Worm (Caenorhabditis elegans) whole organism, L3 larva: ENCODE measurements around the gene F39E9.6.

Source experiments
- R02D3.7 ChIP-seq: fragments of 150-350 bp; optimal IDR thresholded peaks from 2 replicates; lab custom pipeline; 2014; ENCODE audit warnings: missing biosample characterization, missing genetic modification characterization
- aly-2 ChIP-seq: fragments of 150-350 bp; optimal IDR thresholded peaks from 2 replicates; lab custom pipeline; 2014; ENCODE audit warnings: missing biosample characterization, missing genetic modification characterization
- ceh-28 ChIP-seq: fragments of 150-350 bp; optimal IDR thresholded peaks from 2 replicates; lab custom pipeline; 2014; ENCODE audit warnings: missing biosample characterization, missing genetic modification reagents, missing genetic modification characterization
- ceh-82 ChIP-seq: fragments of 150-350 bp; optimal IDR thresholded peaks from 2 replicates; lab custom pipeline; 2014; ENCODE audit warnings: missing biosample characterization, missing genetic modification characterization
- ceh-9 ChIP-seq: sonication (generic microtip); optimal IDR thresholded peaks from 2 replicates; lab custom pipeline; 2018; ENCODE audit warnings: missing biosample characterization, missing genetic modification characterization
- egl-27 ChIP-seq: sonication (generic microtip); optimal IDR thresholded peaks from 4 replicates; lab custom pipeline; 2017; ENCODE audit warnings: missing biosample characterization, missing genetic modification reagents, missing genetic modification characterization
- egl-5 ChIP-seq: fragments of 150-350 bp; optimal IDR thresholded peaks from 2 replicates; lab custom pipeline; 2017; ENCODE audit warnings: missing biosample characterization, missing genetic modification reagents, missing genetic modification characterization, inconsistent platforms
- elt-2 ChIP-seq: sonication (generic microtip); optimal IDR thresholded peaks from 2 replicates; lab custom pipeline; 2016; ENCODE audit warnings: missing genetic modification reagents, mild to moderate bottlenecking, missing genetic modification characterization, missing compliant biosample characterization
- elt-3 ChIP-seq, 3 experiments: fragments of 150-350 bp in 1 of 3; sonication (generic microtip) in 2 of 3; optimal IDR thresholded peaks; 2 replicates in 2 of 3; 4 replicates in 1 of 3; lab custom pipeline; 2014 to 2017; ENCODE audit warnings: missing biosample characterization in 3 of 3, missing genetic modification characterization in 3 of 3
- fkh-2 ChIP-seq: fragments of 150-350 bp; optimal IDR thresholded peaks from 2 replicates; lab custom pipeline; 2014; ENCODE audit warnings: missing biosample characterization, missing genetic modification reagents, missing genetic modification characterization
- fos-1 ChIP-seq: fragments of 150-350 bp; optimal IDR thresholded peaks from 2 replicates; lab custom pipeline; 2014; ENCODE audit warnings: missing biosample characterization, missing genetic modification characterization
- hmg-11 ChIP-seq: sonication (generic microtip); optimal IDR thresholded peaks from 2 replicates; lab custom pipeline; 2016; ENCODE audit warnings: missing genetic modification characterization, missing compliant biosample characterization
- lin-15B ChIP-seq: fragments of 150-350 bp; optimal IDR thresholded peaks from 2 replicates; lab custom pipeline; 2014; ENCODE audit warnings: missing biosample characterization, missing genetic modification characterization
- lin-39 ChIP-seq: fragments of 150-350 bp; optimal IDR thresholded peaks from 2 replicates; lab custom pipeline; 2018; ENCODE audit warnings: missing biosample characterization, missing genetic modification reagents, missing genetic modification characterization
- lsy-12 ChIP-seq: sonication (generic microtip); optimal IDR thresholded peaks from 2 replicates; lab custom pipeline; 2016; ENCODE audit warnings: mild to moderate bottlenecking, missing genetic modification characterization, missing compliant biosample characterization
- mdl-1 ChIP-seq: fragments of 150-350 bp; optimal IDR thresholded peaks from 2 replicates; lab custom pipeline; 2014; ENCODE audit warnings: missing biosample characterization, missing genetic modification characterization
- mml-1 ChIP-seq: fragments of 150-350 bp; sonication (generic microtip); optimal IDR thresholded peaks from 3 replicates; lab custom pipeline; 2014; ENCODE audit warnings: missing biosample characterization, missing genetic modification characterization
- nhr-11 ChIP-seq: fragments of 150-350 bp; optimal IDR thresholded peaks from 2 replicates; lab custom pipeline; 2014; ENCODE audit warnings: missing biosample characterization, missing genetic modification characterization
- nhr-12 ChIP-seq: fragments of 150-350 bp; optimal IDR thresholded peaks from 2 replicates; lab custom pipeline; 2014; ENCODE audit warnings: missing biosample characterization, missing genetic modification characterization
- nhr-23 ChIP-seq: fragments of 150-350 bp; optimal IDR thresholded peaks from 2 replicates; lab custom pipeline; 2014; ENCODE audit warnings: missing biosample characterization, missing genetic modification reagents, missing genetic modification characterization
- nhr-237 ChIP-seq: fragments of 150-350 bp; optimal IDR thresholded peaks from 2 replicates; lab custom pipeline; 2014; ENCODE audit warnings: missing biosample characterization, missing genetic modification characterization
- nhr-28 ChIP-seq: fragments of 150-350 bp; optimal IDR thresholded peaks from 2 replicates; lab custom pipeline; 2014; ENCODE audit warnings: missing biosample characterization, missing genetic modification characterization
- nhr-43 ChIP-seq: sonication (generic microtip); optimal IDR thresholded peaks from 2 replicates; lab custom pipeline; 2016; ENCODE audit warnings: mild to moderate bottlenecking, missing genetic modification characterization, missing compliant biosample characterization; ENCODE audit not compliant: poor library complexity, severe bottlenecking
- nhr-76 ChIP-seq: fragments of 150-350 bp; sonication (generic microtip); optimal IDR thresholded peaks from 5 replicates; lab custom pipeline; 2014; ENCODE audit warnings: missing biosample characterization, missing genetic modification characterization
- pha-4 ChIP-seq: fragments of 150-350 bp; optimal IDR thresholded peaks from 2 replicates; lab custom pipeline; 2014; ENCODE audit warnings: missing biosample characterization, missing genetic modification reagents, missing genetic modification characterization
- pqm-1 ChIP-seq: fragments of 150-350 bp; optimal IDR thresholded peaks from 2 replicates; lab custom pipeline; 2017; ENCODE audit warnings: missing biosample characterization, missing genetic modification characterization, inconsistent platforms
- skn-1 ChIP-seq: fragments of 150-350 bp; optimal IDR thresholded peaks from 2 replicates; lab custom pipeline; 2014; ENCODE audit warnings: missing biosample characterization, missing genetic modification characterization
- snpc-4 ChIP-seq: fragments of 150-350 bp; optimal IDR thresholded peaks from 2 replicates; lab custom pipeline; 2014; ENCODE audit warnings: missing biosample characterization, missing genetic modification characterization
- unc-39 ChIP-seq: sonication (generic microtip); optimal IDR thresholded peaks from 4 replicates; lab custom pipeline; 2017; ENCODE audit warnings: missing biosample characterization, missing genetic modification characterization
- unc-62 ChIP-seq: fragments of 150-350 bp; sonication (generic microtip); optimal IDR thresholded peaks from 4 replicates; lab custom pipeline; 2014; ENCODE audit warnings: missing biosample characterization, missing genetic modification reagents, missing genetic modification characterization
- zag-1 ChIP-seq: fragments of 150-350 bp; optimal IDR thresholded peaks from 2 replicates; lab custom pipeline; 2014; ENCODE audit warnings: missing biosample characterization, missing genetic modification characterization

F39E9.6 gene

ce11 chrII:3322257-3322656, 8.9 kb upstream of the F39E9.6 start, which contains the start of gene Y46D2A.1:
TSS of gene Y46D2A.1 (plus strand) at chrII:3322557.
- TF ChIP-seq elt-2 (peak; percentile 63), R02D3.7 (no peak), nhr-76 (tag; lab: Kevin White, UChicago) (no peak)

DNA sequence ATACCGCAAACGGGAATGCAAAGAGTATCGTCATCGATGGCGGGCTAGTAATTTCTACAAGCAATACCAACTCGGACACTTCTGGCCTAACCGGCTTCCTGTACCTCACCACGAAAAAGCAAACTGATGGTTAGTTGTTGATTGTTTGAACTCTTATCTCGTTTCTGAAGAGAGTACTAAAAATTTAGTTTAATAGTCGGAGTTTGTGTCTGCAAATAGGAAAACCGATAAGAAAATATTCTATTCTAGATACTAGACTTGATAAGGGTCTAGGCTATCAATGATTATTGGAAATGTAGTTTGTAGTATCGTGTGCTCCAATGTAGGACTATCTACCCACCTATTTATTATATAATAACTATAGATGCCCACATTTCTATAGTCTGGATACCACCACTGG, 5.5 kb upstream of the F39E9.6 start:
- TF ChIP-seq elt-2, result peak; percentile 91
- TF ChIP-seq skn-1 (tag; lab: Kevin White, UChicago), result no peak
- no peak for TF ChIP-seq mml-1

- TF ChIP-seq nhr-28 (tag; lab: Kevin White, UChicago) (no peak), elt-2 (peak; percentile 46), lin-15B (no peak), pqm-1 (tag; lab: Kevin White, UChicago) (no peak), skn-1 (tag; lab: Kevin White, UChicago) (no peak), unc-62 (GFP tag; lab: Kevin White, UChicago) (no peak)
Measured at ce11 chrII:3310957-3311657, 2.2 kb downstream of the F39E9.6 start.

ce11 chrII:3303582-3303981, 9.8 kb downstream of the F39E9.6 start:
- TF ChIP-seq elt-2 (peak; percentile 30), ceh-28 (peak; percentile 37), unc-39 (tag; lab: Kevin White, UChicago) (no peak), pha-4 (tag; lab: Kevin White, UChicago) (peak; percentile 45), lin-15B (no peak)

DNA sequence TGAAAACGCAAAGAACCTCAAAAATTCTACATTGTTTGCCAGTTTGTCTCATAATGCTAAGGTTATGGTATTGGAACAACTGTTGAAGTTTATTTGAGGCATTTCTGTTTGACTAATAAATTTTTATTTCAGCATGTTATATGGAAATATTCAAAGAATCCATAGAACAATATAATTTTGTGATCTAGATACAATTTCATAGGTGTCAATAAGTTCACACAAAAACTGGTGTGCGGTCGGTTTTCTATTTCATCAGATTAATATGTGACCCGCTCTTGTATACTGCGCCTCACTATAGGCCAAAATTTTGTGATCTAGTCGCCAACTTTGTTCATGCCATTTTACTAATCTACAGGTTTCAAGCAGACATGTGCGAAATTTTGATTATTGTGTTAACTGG, 13.9 kb downstream of the F39E9.6 start, which contains the start of gene btb-22:
TSS of gene btb-22 (plus strand) at position 301 of the 400 bp plus-strand sequence.
- TF ChIP-seq nhr-12 (tag; lab: Kevin White, UChicago) (no peak), elt-3 (tag; optimal IDR thresholded peaks at IDR 0.05; lab: Kevin White, UChicago) (no peak), egl-27 (tag; lab: Kevin White, UChicago) (no peak), aly-2 (tag; lab: Kevin White, UChicago) (no peak), nhr-11 (tag; lab: Kevin White, UChicago) (no peak), nhr-43 (tag; lab: Kevin White, UChicago) (no peak), lin-39 (tag; lab: Kevin White, UChicago) (no peak), pqm-1 (tag; lab: Kevin White, UChicago) (no peak), zag-1 (tag; lab: Kevin White, UChicago) (no peak), mml-1 (no peak), nhr-76 (tag; lab: Kevin White, UChicago) (no peak), nhr-237 (no peak), nhr-23 (tag; lab: Kevin White, UChicago) (no peak), ceh-28 (no peak), hmg-11 (tag; lab: Kevin White, UChicago) (no peak), egl-5 (tag; lab: Kevin White, UChicago) (no peak), ceh-9 (tag; lab: Kevin White, UChicago) (no peak), ceh-82 (no peak), lsy-12 (tag; lab: Kevin White, UChicago) (no peak)

DNA sequence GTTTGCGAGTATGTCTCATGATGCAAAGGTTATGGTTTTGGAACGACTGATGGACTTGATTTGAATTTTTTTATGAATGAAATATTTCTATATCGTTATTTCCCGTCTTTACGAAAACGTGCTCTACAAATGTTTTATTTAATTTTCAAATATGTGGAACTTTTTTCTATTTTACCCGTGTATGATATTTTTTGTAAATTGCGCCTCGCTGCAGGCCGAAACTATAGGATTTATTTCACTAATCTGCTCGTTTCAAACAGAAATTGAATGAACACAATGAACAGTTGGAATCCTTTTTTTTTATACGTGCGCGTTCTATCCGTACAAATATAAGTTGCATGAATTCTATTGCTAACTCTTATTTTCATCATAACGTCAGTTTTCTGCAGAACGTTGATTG, 15.4 kb downstream of the F39E9.6 start, which contains the start of gene btb-18:
TSS of gene btb-18 (plus strand) at position 301 of the 400 bp plus-strand sequence.
- TF ChIP-seq nhr-12 (tag; lab: Kevin White, UChicago), result no peak
- TF ChIP-seq snpc-4 (tag; lab: Kevin White, UChicago), result no peak
- no peak for TF ChIP-seq elt-2
- no peak for TF ChIP-seq fos-1 (tag; lab: Kevin White, UChicago)
- TF ChIP-seq mdl-1 (tag; lab: Kevin White, UChicago), result no peak
- no peak for TF ChIP-seq fkh-2 (tag; lab: Kevin White, UChicago)
- no peak for TF ChIP-seq egl-5 (tag; lab: Kevin White, UChicago)
